Worm (Caenorhabditis elegans) whole organism, L1 larva: ENCODE data around the gene W03A5.6.

Experiments
- ceh-8 ChIP-seq: fragments of 200-800 bp; sonication (Bioruptor generic); optimal IDR thresholded peaks from 2 replicates; lab custom pipeline; 2018; ENCODE audit warnings: mild to moderate bottlenecking, missing genetic modification characterization, moderate library complexity, missing compliant biosample characterization
- ceh-82 ChIP-seq, 3 experiments: fragments of 150-350 bp in 1 of 3; sonication (generic microtip) in 2 of 3; optimal IDR thresholded peaks; 2 replicates each; lab custom pipeline; 2014 to 2017; ENCODE audit warnings: missing biosample characterization in 3 of 3, missing genetic modification characterization in 3 of 3
- jun-1 ChIP-seq: fragments of 150-350 bp; optimal IDR thresholded peaks from 2 replicates; lab custom pipeline; 2014; ENCODE audit warnings: missing biosample characterization, missing genetic modification reagents, missing genetic modification characterization
- lir-3 ChIP-seq: sonication (generic microtip); optimal IDR thresholded peaks from 2 replicates; lab custom pipeline; 2016; ENCODE audit warnings: mild to moderate bottlenecking, missing genetic modification characterization, moderate library complexity, missing compliant biosample characterization; ENCODE audit not compliant: poor library complexity
- nhr-71 ChIP-seq: sonication (generic microtip); optimal IDR thresholded peaks from 2 replicates; lab custom pipeline; 2016; ENCODE audit warnings: mild to moderate bottlenecking, missing genetic modification characterization, moderate library complexity, missing compliant biosample characterization
- rnt-1 ChIP-seq: sonication (generic microtip); optimal IDR thresholded peaks from 2 replicates; lab custom pipeline; 2016; ENCODE audit warnings: mild to moderate bottlenecking, missing genetic modification characterization, moderate library complexity, missing compliant biosample characterization

DNA sequence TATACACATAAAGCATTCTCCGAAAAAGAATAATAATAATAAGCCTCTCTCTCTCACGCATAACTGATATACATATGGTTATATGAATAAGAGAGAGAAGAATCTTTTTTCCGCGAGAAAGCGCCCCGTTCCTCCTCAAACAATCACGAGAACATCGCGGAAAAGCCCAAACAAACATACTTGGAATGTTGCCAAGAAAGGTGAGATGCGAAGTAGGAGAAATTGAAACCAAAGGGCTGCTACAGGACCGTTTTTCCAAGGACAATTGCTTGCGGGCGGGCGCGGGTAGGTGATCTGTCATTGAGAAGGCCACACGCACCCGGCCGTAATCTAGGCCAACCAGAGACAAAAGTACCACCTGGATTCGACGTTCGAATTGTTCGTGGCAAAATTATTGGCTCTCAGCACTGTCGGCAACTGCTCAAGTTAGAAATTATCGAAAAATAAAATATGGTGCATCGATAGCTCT is 16.7 kb downstream of the W03A5.6 start, which contains the start of gene dnj-24:
- TF ChIP-seq nhr-71 (peak; percentile 7), jun-1 (no peak), rnt-1 (tag; lab: Kevin White, UChicago) (no peak), ceh-8 (GFP tag; lab: Kevin White, UChicago) (no peak), ceh-82 (tag; optimal IDR thresholded peaks at IDR 0.05; lab: Kevin White, UChicago) (no peak), lir-3 (tag; lab: Kevin White, UChicago) (no peak)
